Worm (Caenorhabditis elegans): ENCODE measurements around the gene adh-1.

adh-1 gene

ce11 chrV:11885939-11886338 lies 2.1 kb upstream of the adh-1 start (continued):
- TF ChIP-seq nhr-28 (tag; optimal IDR thresholded peaks at IDR 0.05), result no peak
- TF ChIP-seq nhr-20 (tag; optimal IDR thresholded peaks at IDR 0.05), result peak; percentile 97
- peak; percentile 68 for TF ChIP-seq lir-3 (tag; optimal IDR thresholded peaks at IDR 0.05; ENCODE audit: poor library complexity)
- TF ChIP-seq nhr-77 (tag; optimal IDR thresholded peaks at IDR 0.05), result peak; percentile 36
- peak in 3 of 6 experiments; percentile 34 to 89 (median 87) for TF ChIP-seq elt-3 (tag; optimal IDR thresholded peaks at IDR 0.05)
- TF ChIP-seq mab-9 (GFP tag; IDR thresholded peaks at IDR 0.05), result no peak
- TF ChIP-seq vab-15 (tag; optimal IDR thresholded peaks at IDR 0.05), result no peak
- peak; percentile 18 for TF ChIP-seq lin-39 (tag; optimal IDR thresholded peaks at IDR 0.05)
- TF ChIP-seq mdl-1 (tag; optimal IDR thresholded peaks at IDR 0.05), result peak in 1 of 2 experiments; percentile 96
- no peak for TF ChIP-seq tlp-1 (tag; optimal IDR thresholded peaks at IDR 0.05)
- TF ChIP-seq ceh-82 (tag; optimal IDR thresholded peaks at IDR 0.05), result peak in 1 of 3 experiments; percentile 11
- no peak for TF ChIP-seq nhr-11 (tag; optimal IDR thresholded peaks at IDR 0.05)
- TF ChIP-seq Y116A8C.19 (tag; optimal IDR thresholded peaks at IDR 0.05; ENCODE audit: borderline replicate concordance), result no peak
- TF ChIP-seq lin-15B (tag; optimal IDR thresholded peaks at IDR 0.05), result no peak
- peak; percentile 83 for TF ChIP-seq unc-130 (tag; optimal IDR thresholded peaks at IDR 0.05)
- no peak for TF ChIP-seq ets-5 (GFP tag; IDR thresholded peaks at IDR 0.05)
- TF ChIP-seq unc-86 (tag; optimal IDR thresholded peaks at IDR 0.05), result no peak
- no peak for TF ChIP-seq ztf-11 (tag; optimal IDR thresholded peaks at IDR 0.05)
- peak; percentile 54 for TF ChIP-seq blmp-1 (tag; optimal IDR thresholded peaks at IDR 0.05)
- TF ChIP-seq alr-1 (tag; optimal IDR thresholded peaks at IDR 0.05; ENCODE audit: borderline replicate concordance), result no peak
- TF ChIP-seq sox-4 (tag; optimal IDR thresholded peaks at IDR 0.05), result no peak
- TF ChIP-seq ceh-8 (GFP tag; optimal IDR thresholded peaks at IDR 0.05), result no peak
- TF ChIP-seq hpl-2 (GFP tag; optimal IDR thresholded peaks at IDR 0.05), result no peak
- TF ChIP-seq zip-4 (GFP tag; optimal IDR thresholded peaks at IDR 0.05), result no peak
- no peak for TF ChIP-seq fkh-10 (GFP tag; optimal IDR thresholded peaks at IDR 0.05)
- peak; percentile 51 to 56 for TF ChIP-seq lsy-2 (tag; optimal IDR thresholded peaks at IDR 0.05)
- TF ChIP-seq C04F5.9 (tag; optimal IDR thresholded peaks at IDR 0.05), result peak; percentile 0
- TF ChIP-seq dsc-1 (tag; optimal IDR thresholded peaks at IDR 0.05), result no peak
- TF ChIP-seq dpl-1 (GFP tag; optimal IDR thresholded peaks at IDR 0.05), result peak in 2 of 3 experiments; percentile 24 to 51
- TF ChIP-seq tbx-2 (tag; optimal IDR thresholded peaks at IDR 0.05), result peak; percentile 90
- TF ChIP-seq xbp-1 (tag; optimal IDR thresholded peaks at IDR 0.05), result peak; percentile 31
- TF ChIP-seq ama-1 (optimal IDR thresholded peaks at IDR 0.05), result peak; percentile 10
- TF ChIP-seq mef-2 (tag; optimal IDR thresholded peaks at IDR 0.05), result no peak
- TF ChIP-seq ceh-88 (GFP tag; IDR thresholded peaks at IDR 0.05), result peak; percentile 56; the same call in 1 of the 2 replicates
- no peak for TF ChIP-seq aha-1 (tag; optimal IDR thresholded peaks at IDR 0.05)
- peak; percentile 96 for TF ChIP-seq nhr-71 (tag; optimal IDR thresholded peaks at IDR 0.05)
- peak; percentile 91 for TF ChIP-seq elt-2 (tag; optimal IDR thresholded peaks at IDR 0.05)
- TF ChIP-seq pqm-1 (tag; optimal IDR thresholded peaks at IDR 0.05), result no peak
- no peak for TF ChIP-seq C34B4.2 (tag; optimal IDR thresholded peaks at IDR 0.05)
- peak; percentile 83 for TF ChIP-seq nhr-90 (tag; optimal IDR thresholded peaks at IDR 0.05; ENCODE audit: poor library complexity)
- TF ChIP-seq rnt-1 (tag; optimal IDR thresholded peaks at IDR 0.05), result peak; percentile 75
- TF ChIP-seq lin-13 (GFP tag; optimal IDR thresholded peaks at IDR 0.05), result peak; percentile 58
- peak; percentile 94 for TF ChIP-seq lin-14 (GFP tag; optimal IDR thresholded peaks at IDR 0.05)
- peak; percentile 99 for TF ChIP-seq nhr-19 (GFP tag; conservative IDR thresholded peaks at IDR 0.05)
- no peak for TF ChIP-seq unc-98 (GFP tag; IDR thresholded peaks at IDR 0.05)
- peak; percentile 21 for TF ChIP-seq pax-3 (tag; optimal IDR thresholded peaks at IDR 0.05)
- TF ChIP-seq ceh-63 (GFP tag; optimal IDR thresholded peaks at IDR 0.05), result no peak
- no peak for TF ChIP-seq aly-2 (tag; optimal IDR thresholded peaks at IDR 0.05)
- no peak for TF ChIP-seq ceh-90 (tag; optimal IDR thresholded peaks at IDR 0.05)
- TF ChIP-seq jun-1 (tag; optimal IDR thresholded peaks at IDR 0.05), result peak; percentile 23
- TF ChIP-seq snpc-4 (tag; optimal IDR thresholded peaks at IDR 0.05), result peak; percentile 31
- TF ChIP-seq fos-1 (tag; optimal IDR thresholded peaks at IDR 0.05), result no peak
- TF ChIP-seq efl-3 (GFP tag; optimal IDR thresholded peaks at IDR 0.05), result no peak

Data from whole organism, L1 larva.